Worm (Caenorhabditis elegans): ENCODE measurements around the gene srab-17.

DNA sequence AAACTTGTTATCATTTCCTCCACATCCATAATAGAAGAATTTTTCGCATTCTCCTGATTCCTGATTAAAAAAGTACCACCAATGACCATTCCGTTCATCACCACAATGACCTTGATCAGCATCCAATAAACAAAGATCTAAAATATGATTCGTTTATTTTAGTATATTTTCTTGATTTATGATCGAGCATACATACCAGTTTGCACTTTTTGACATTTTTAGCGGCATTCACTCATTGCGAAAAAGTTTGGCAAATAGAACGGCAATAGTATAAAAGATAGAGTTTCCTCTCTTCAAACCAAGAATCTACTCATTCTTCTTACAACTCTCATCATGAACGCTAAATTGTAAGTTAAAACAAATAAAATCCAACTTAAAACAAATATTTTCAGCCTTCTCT lies 45.7 kb upstream of the srab-17 start, which contains the start of gene fipr-10:
- TF ChIP-seq nhr-237 (tag; optimal IDR thresholded peaks at IDR 0.05): no peak
- TF ChIP-seq elt-3 (tag; optimal IDR thresholded peaks at IDR 0.05): no peak
- no peak for TF ChIP-seq nhr-76 (tag; optimal IDR thresholded peaks at IDR 0.05)
- no peak for TF ChIP-seq elt-1 (tag; optimal IDR thresholded peaks at IDR 0.05; ENCODE audit: borderline replicate concordance, insufficient read depth)
- no peak for TF ChIP-seq lsy-2 (tag; optimal IDR thresholded peaks at IDR 0.05)
- TF ChIP-seq mls-2 (tag; optimal IDR thresholded peaks at IDR 0.05): no peak
- no peak for TF ChIP-seq nhr-12 (tag; optimal IDR thresholded peaks at IDR 0.05)
- TF ChIP-seq ztf-11 (tag; optimal IDR thresholded peaks at IDR 0.05): no peak
- TF ChIP-seq mab-5 (tag; optimal IDR thresholded peaks at IDR 0.05): no peak
- no peak for TF ChIP-seq cnd-1 (tag; optimal IDR thresholded peaks at IDR 0.05)
- TF ChIP-seq pha-4 (tag; optimal IDR thresholded peaks at IDR 0.05): no peak
- TF ChIP-seq nhr-2 (tag; optimal IDR thresholded peaks at IDR 0.05): no peak
- TF ChIP-seq blmp-1 (tag; optimal IDR thresholded peaks at IDR 0.05): no peak
